Fruit fly (Drosophila melanogaster) whole organism, prepupa: ENCODE data around the gene CG18581.

Experiments used
- CG10631 ChIP-seq: fragments of 200-800 bp; sonication (Bioruptor generic); optimal IDR thresholded peaks from 2 replicates; lab custom pipeline; 2016; ENCODE audit warnings: missing biosample characterization, missing genetic modification characterization
- CG10669 ChIP-seq: fragments of 200-800 bp; sonication (Bioruptor generic); optimal IDR thresholded peaks from 3 replicates; lab custom pipeline; 2018; ENCODE audit warnings: missing biosample characterization, mild to moderate bottlenecking, missing genetic modification characterization, moderate library complexity
- CG11902 ChIP-seq: fragments of 200-800 bp; sonication (Bioruptor generic); optimal IDR thresholded peaks from 3 replicates; lab custom pipeline; 2016; ENCODE audit warnings: missing biosample characterization, missing genetic modification characterization
- CG3919 ChIP-seq: fragments of 200-800 bp; sonication (Bioruptor generic); optimal IDR thresholded peaks from 3 replicates; lab custom pipeline; 2016; ENCODE audit warnings: missing biosample characterization, missing genetic modification characterization
- CG6163 ChIP-seq: fragments of 200-800 bp; sonication (Bioruptor generic); IDR thresholded peaks from 3 replicates; pipeline ENCODE4 v1.3.6; 2022; ENCODE audit warnings: missing biosample characterization, missing genetic modification characterization
- CG7368 ChIP-seq: fragments of 200-800 bp; sonication (Bioruptor generic); optimal IDR thresholded peaks from 3 replicates; lab custom pipeline; 2016; ENCODE audit warnings: missing biosample characterization, missing genetic modification characterization
- CG8319 ChIP-seq: fragments of 200-800 bp; sonication (Bioruptor generic); optimal IDR thresholded peaks from 3 replicates; lab custom pipeline; 2016; ENCODE audit warnings: missing biosample characterization, missing genetic modification characterization
- CG8632 ChIP-seq: fragments of 200-800 bp; sonication (Bioruptor generic); optimal IDR thresholded peaks from 3 replicates; lab custom pipeline; 2016; ENCODE audit warnings: missing biosample characterization, missing genetic modification characterization
- CG9139 ChIP-seq: fragments of 200-800 bp; sonication (Bioruptor generic); optimal IDR thresholded peaks from 3 replicates; lab custom pipeline; 2017; ENCODE audit warnings: missing biosample characterization, mild to moderate bottlenecking, missing genetic modification characterization
- Gug ChIP-seq: fragments of 200-800 bp; sonication (Bioruptor generic); IDR thresholded peaks from 2 replicates; pipeline ENCODE4 v1.3.6; 2022; ENCODE audit warnings: missing biosample characterization, missing genetic modification characterization
- OdsH ChIP-seq: fragments of 200-800 bp; sonication (Bioruptor generic); optimal IDR thresholded peaks from 3 replicates; lab custom pipeline; 2016; ENCODE audit warnings: missing biosample characterization, missing genetic modification characterization
- Smox ChIP-seq: fragments of 200-800 bp; sonication (Bioruptor generic); optimal IDR thresholded peaks from 3 replicates; lab custom pipeline; 2016; ENCODE audit warnings: missing biosample characterization, missing genetic modification characterization
- dsx ChIP-seq: fragments of 200-800 bp; optimal IDR thresholded peaks from 3 replicates; lab custom pipeline; 2019; ENCODE audit warnings: missing biosample characterization, mild to moderate bottlenecking, missing genetic modification characterization, moderate library complexity; ENCODE audit not compliant: poor library complexity, severe bottlenecking
- lz ChIP-seq: fragments of 200-800 bp; sonication (Bioruptor generic); optimal IDR thresholded peaks from 3 replicates; lab custom pipeline; 2016; ENCODE audit warnings: missing biosample characterization, missing genetic modification characterization
- topi ChIP-seq: fragments of 200-800 bp; sonication (Bioruptor generic); optimal IDR thresholded peaks from 3 replicates; lab custom pipeline; 2016; ENCODE audit warnings: missing biosample characterization, missing genetic modification characterization

The CG18581 gene

DNA sequence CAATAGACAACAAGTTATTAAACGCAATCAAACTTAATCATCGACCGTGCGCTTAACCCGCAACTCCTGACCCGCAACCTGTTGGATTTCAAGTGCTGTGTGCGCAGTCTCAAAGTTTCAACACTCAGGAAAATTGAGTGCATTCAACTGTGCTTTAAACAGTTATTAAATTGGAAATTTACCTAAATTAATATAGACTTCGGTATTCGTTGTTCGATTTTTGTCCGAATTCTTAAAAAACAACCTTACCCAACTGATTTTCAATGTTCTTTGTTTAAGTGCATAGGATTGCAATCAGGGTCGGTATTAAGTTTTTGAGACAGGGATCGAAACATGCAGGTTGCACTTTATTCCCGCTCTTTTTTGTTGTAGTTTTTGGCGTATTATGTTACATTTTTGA, 44.9 kb downstream of the CG18581 start (continued):
- TF ChIP-seq topi (GFP tag; lab: Kevin White, UChicago) (peak; percentile 56), CG9139 (GFP tag; lab: Kevin White, UChicago) (no peak), lz (GFP tag; lab: Kevin White, UChicago) (peak; percentile 55), CG10631 (GFP tag; lab: Kevin White, UChicago) (peak; percentile 46), CG8319 (GFP tag; lab: Kevin White, UChicago) (peak; percentile 27), CG11902 (GFP tag; lab: Kevin White, UChicago) (no peak), dsx (no peak), CG3919 (GFP tag; lab: Kevin White, UChicago) (peak; percentile 79), CG7368 (GFP tag; lab: Kevin White, UChicago) (peak; percentile 43), CG10669 (GFP tag; lab: Kevin White, UChicago) (peak; percentile 59), Smox (GFP tag; lab: Kevin White, UChicago) (peak; percentile 46), CG8632 (peak; percentile 6), OdsH (no peak), CG6163 (GFP tag; lab: Robert Waterston, UW) (peak; percentile 82), Gug (GFP tag; lab: Robert Waterston, UW) (peak; percentile 34; the same call in 1 of the 2 replicates)
- TF ChIP-seq, all 60 proteins: peak for 41
